Worm (Caenorhabditis elegans): Measurements from ENCODE around the gene F22E5.13.

F22E5.13 gene

ce11 chrII:2631169-2631568 is 18.3 kb downstream of the F22E5.13 start, which contains the start of gene D2062.1:
D2062.1 (plus strand) TSS chrII:2631469.
- no peak for TF ChIP-seq ztf-4 (tag; optimal IDR thresholded peaks at IDR 0.05)
- TF ChIP-seq nhr-28 (tag; optimal IDR thresholded peaks at IDR 0.05) = no peak
- no peak for TF ChIP-seq zag-1 (tag; optimal IDR thresholded peaks at IDR 0.05)
- no peak for TF ChIP-seq nhr-25 (tag; optimal IDR thresholded peaks at IDR 0.05)
- no peak for TF ChIP-seq daf-12 (tag; optimal IDR thresholded peaks at IDR 0.05)
- no peak for TF ChIP-seq fkh-10 (GFP tag; optimal IDR thresholded peaks at IDR 0.05)
- no peak for TF ChIP-seq jun-1 (tag; optimal IDR thresholded peaks at IDR 0.05)
- no peak for TF ChIP-seq nhr-11 (tag; optimal IDR thresholded peaks at IDR 0.05)
- no peak for TF ChIP-seq lsy-12 (tag; optimal IDR thresholded peaks at IDR 0.05)
- TF ChIP-seq R02D3.7 (tag; optimal IDR thresholded peaks at IDR 0.05) = no peak
- TF ChIP-seq sea-2 (GFP tag; optimal IDR thresholded peaks at IDR 0.05) = no peak
- TF ChIP-seq nhr-237 (tag; optimal IDR thresholded peaks at IDR 0.05) = no peak
- no peak for TF ChIP-seq aly-2 (tag; optimal IDR thresholded peaks at IDR 0.05)
- TF ChIP-seq ceh-16 (tag; optimal IDR thresholded peaks at IDR 0.05) = no peak
- TF ChIP-seq pqm-1 (tag; optimal IDR thresholded peaks at IDR 0.05) = no peak
- TF ChIP-seq fkh-2 (tag; optimal IDR thresholded peaks at IDR 0.05) = no peak
- TF ChIP-seq mdl-1 (tag; optimal IDR thresholded peaks at IDR 0.05) = no peak

ce11 chrII:2629270-2629669 is 20.2 kb downstream of the F22E5.13 start, which contains the start of gene sri-37:
sri-37 (plus strand) TSS chrII:2629570.
- TF ChIP-seq lin-15B (tag; optimal IDR thresholded peaks at IDR 0.05) (no peak), nhr-237 (tag; optimal IDR thresholded peaks at IDR 0.05) (no peak), nhr-77 (tag; optimal IDR thresholded peaks at IDR 0.05) (no peak), nhr-12 (tag; optimal IDR thresholded peaks at IDR 0.05) (no peak), sea-2 (GFP tag; optimal IDR thresholded peaks at IDR 0.05) (no peak), nhr-23 (tag; optimal IDR thresholded peaks at IDR 0.05) (no peak), eor-1 (tag; optimal IDR thresholded peaks at IDR 0.05) (no peak), ama-1 (optimal IDR thresholded peaks at IDR 0.05) (no peak), nhr-67 (tag; optimal IDR thresholded peaks at IDR 0.05) (no peak), nfya-1 (tag; optimal IDR thresholded peaks at IDR 0.05; ENCODE audit: insufficient read depth) (no peak), tbx-2 (tag; optimal IDR thresholded peaks at IDR 0.05) (no peak)

DNA sequence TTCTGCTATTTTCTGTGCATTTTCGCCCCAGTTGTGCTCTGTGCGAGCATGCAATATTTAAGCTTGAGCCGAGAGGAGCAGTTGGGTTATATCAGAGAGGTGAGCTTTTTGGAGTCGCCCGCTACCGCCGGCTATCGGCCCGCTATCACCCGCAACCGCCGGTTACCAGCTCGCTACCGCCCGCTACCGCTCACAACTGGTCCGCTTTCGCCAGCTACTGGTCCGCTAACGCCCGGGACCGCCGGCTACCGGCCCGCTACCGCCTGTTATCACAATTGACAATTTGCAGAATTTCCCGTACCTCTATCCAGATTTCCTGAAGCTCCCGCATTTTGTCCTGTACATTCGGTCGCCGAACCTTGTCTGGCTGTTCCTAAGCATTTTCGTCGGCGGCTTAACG is 21.0 kb downstream of the F22E5.13 start:
- TF ChIP-seq nhr-23 (tag; optimal IDR thresholded peaks at IDR 0.05) (no peak), eor-1 (tag; optimal IDR thresholded peaks at IDR 0.05) (no peak), pqm-1 (tag; optimal IDR thresholded peaks at IDR 0.05) (no peak), fkh-10 (GFP tag; optimal IDR thresholded peaks at IDR 0.05) (no peak), R02D3.7 (tag; optimal IDR thresholded peaks at IDR 0.05) (no peak), skn-1 (tag; optimal IDR thresholded peaks at IDR 0.05) (no peak), tbx-2 (tag; optimal IDR thresholded peaks at IDR 0.05) (no peak), elt-3 (tag; optimal IDR thresholded peaks at IDR 0.05) (no peak), ceh-9 (tag; optimal IDR thresholded peaks at IDR 0.05) (no peak), pha-4 (tag; optimal IDR thresholded peaks at IDR 0.05) (no peak), nhr-76 (tag; optimal IDR thresholded peaks at IDR 0.05) (no peak), snpc-4 (tag; optimal IDR thresholded peaks at IDR 0.05) (no peak)

- TF ChIP-seq zag-1 (tag; optimal IDR thresholded peaks at IDR 0.05) (no peak), ztf-11 (tag; optimal IDR thresholded peaks at IDR 0.05) (no peak), lin-15B (tag; optimal IDR thresholded peaks at IDR 0.05) (no peak), fkh-2 (tag; optimal IDR thresholded peaks at IDR 0.05) (no peak), ztf-4 (tag; optimal IDR thresholded peaks at IDR 0.05) (no peak), unc-39 (tag; optimal IDR thresholded peaks at IDR 0.05) (no peak), nhr-25 (tag; optimal IDR thresholded peaks at IDR 0.05) (no peak), fkh-10 (GFP tag; optimal IDR thresholded peaks at IDR 0.05) (no peak)
Observed at ce11 chrII:2627154-2627799, 22.2 kb downstream of the F22E5.13 start, which contains the start of gene sri-71. sri-71 (plus strand) TSS chrII:2627749.

DNA sequence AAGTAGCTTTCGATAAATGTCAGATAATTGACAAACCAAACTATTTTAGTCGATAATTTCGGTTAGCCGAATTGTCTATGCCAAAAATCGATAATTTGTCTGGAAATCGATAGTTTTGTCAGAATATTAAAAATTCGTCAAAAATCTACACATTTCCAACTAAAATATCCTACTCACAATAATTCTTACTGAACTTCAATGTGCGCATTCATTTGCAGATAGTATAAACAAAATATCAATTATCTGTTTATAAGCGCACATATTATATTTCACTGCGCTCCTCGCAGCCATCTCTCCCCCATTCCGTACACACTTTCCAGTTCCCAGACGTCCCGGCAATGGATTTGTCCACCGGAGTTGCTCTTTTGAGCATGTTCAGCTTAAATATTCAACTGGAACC is 24.6 kb downstream of the F22E5.13 start, which contains the start of gene lgc-28:
Gene lgc-28 (plus strand): TSS at position 301 of the 400 bp plus-strand sequence.
- no peak for TF ChIP-seq lsy-12 (tag; optimal IDR thresholded peaks at IDR 0.05)
- no peak for TF ChIP-seq mdl-1 (tag; optimal IDR thresholded peaks at IDR 0.05)
- TF ChIP-seq unc-62 (GFP tag; optimal IDR thresholded peaks at IDR 0.05) = no peak
- no peak for TF ChIP-seq nhr-43 (tag; optimal IDR thresholded peaks at IDR 0.05; ENCODE audit: poor library complexity, severe bottlenecking)
- no peak for TF ChIP-seq hmg-11 (tag; optimal IDR thresholded peaks at IDR 0.05)
- no peak for TF ChIP-seq elt-2 (tag; optimal IDR thresholded peaks at IDR 0.05)
- TF ChIP-seq pqm-1 (tag; optimal IDR thresholded peaks at IDR 0.05) = no peak
- no peak for TF ChIP-seq egl-27 (tag; optimal IDR thresholded peaks at IDR 0.05)
- no peak for TF ChIP-seq fkh-10 (GFP tag; optimal IDR thresholded peaks at IDR 0.05)

All from whole organism, L3 larva.